Worm (Caenorhabditis elegans): Measurements from ENCODE around the gene aqp-4.
A peak's percentile ranks its signal among the peaks of the same experiment; 100 is the strongest.

The aqp-4 gene

DNA sequence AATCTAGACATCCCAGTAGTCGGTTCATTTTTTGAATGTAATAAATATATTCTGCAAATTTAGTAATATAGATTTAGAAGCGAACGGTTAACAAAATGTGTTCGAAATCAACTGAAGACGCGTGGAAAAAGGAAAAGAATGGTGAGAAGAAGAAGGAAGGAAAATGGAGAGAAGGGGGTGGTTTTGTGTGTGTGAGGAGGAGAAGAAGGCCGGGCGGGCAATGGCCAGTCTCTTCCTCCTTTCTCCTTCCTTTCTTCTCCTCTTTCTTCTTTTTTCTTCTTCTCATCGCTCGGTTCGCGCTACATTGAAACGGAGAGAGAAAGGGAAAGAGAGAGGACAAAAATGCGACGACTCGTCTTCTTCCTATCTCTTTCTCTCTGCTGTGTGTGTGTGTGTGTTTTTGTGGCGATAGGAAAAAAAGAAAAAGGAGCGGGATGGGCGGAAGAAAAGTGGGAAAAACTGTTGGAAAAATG lies 45.2 kb upstream of the aqp-4 start, which contains the start of gene ztf-9 (continued):
- TF ChIP-seq spr-3 (GFP tag; optimal IDR thresholded peaks at IDR 0.05) (no peak), T20F7.1 (GFP tag; optimal IDR thresholded peaks at IDR 0.05) (no peak), rbr-2 (tag; optimal IDR thresholded peaks at IDR 0.05) (peak; percentile 48), lin-13 (GFP tag; optimal IDR thresholded peaks at IDR 0.05) (peak; percentile 44), lsy-2 (tag; optimal IDR thresholded peaks at IDR 0.05) (no peak), egl-27 (tag; optimal IDR thresholded peaks at IDR 0.05) (no peak), pqm-1 (tag; optimal IDR thresholded peaks at IDR 0.05) (peak; percentile 11), hmg-1.1 (GFP tag; IDR thresholded peaks at IDR 0.05) (peak; percentile 83), nhr-25 (tag; optimal IDR thresholded peaks at IDR 0.05; ENCODE audit: borderline replicate concordance, insufficient read depth) (peak; percentile 8), F44E2.7 (GFP tag; IDR thresholded peaks at IDR 0.05) (no peak), nhr-237 (tag; optimal IDR thresholded peaks at IDR 0.05) (no peak), dmd-6 (GFP tag; IDR thresholded peaks at IDR 0.05) (peak; percentile 46; the same call in 1 of the 2 replicates), nhr-76 (tag; optimal IDR thresholded peaks at IDR 0.05) (no peak), nhr-102 (tag; optimal IDR thresholded peaks at IDR 0.05) (no peak), ces-1 (GFP tag; optimal IDR thresholded peaks at IDR 0.05) (no peak), Y48G9A.11 (GFP tag; IDR thresholded peaks at IDR 0.05) (no peak), pha-4 (GFP tag; IDR thresholded peaks at IDR 0.05) (peak; percentile 66; the same call in 1 of the 2 replicates), pha-4 (tag; optimal IDR thresholded peaks at IDR 0.05) (no peak)

DNA sequence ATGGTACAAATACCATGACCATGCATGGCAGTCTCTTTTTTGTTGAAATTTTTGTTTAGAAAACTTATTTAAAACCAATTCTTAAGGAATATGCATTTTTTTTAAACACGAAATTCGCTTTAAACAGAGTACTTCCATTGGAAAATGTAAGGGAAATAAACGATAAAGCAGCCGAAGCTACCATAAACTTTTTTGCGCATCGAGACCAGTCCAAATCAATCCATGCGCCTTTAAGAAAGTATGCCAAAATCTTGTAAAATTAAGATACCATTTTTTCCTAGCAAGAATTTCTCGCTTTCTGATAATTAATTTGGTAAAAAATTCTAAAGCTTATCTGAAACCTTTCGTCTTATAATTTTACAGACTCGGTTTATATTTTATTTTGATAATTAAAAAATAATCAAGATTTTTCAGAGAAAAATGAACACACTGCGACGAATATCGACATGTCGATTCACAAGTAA lies 44.7 kb upstream of the aqp-4 start, which contains the start of gene ZK287.7:
ZK287.7 (plus strand) TSS at position 414 of the 464 bp plus-strand sequence.
- TF ChIP-seq dmd-9 (GFP tag; IDR thresholded peaks at IDR 0.05) (no peak), cey-2 (tag; optimal IDR thresholded peaks at IDR 0.05; ENCODE audit: borderline replicate concordance, insufficient read depth) (no peak), pha-4 (GFP tag; IDR thresholded peaks at IDR 0.05) (no peak), pha-4 (tag; optimal IDR thresholded peaks at IDR 0.05) (no peak), set-16 (GFP tag; IDR thresholded peaks at IDR 0.05) (no peak), F26F4.8 (GFP tag; conservative IDR thresholded peaks at IDR 0.05) (no peak), php-3 (GFP tag; IDR thresholded peaks at IDR 0.05) (no peak), nhr-237 (tag; optimal IDR thresholded peaks at IDR 0.05) (no peak), sdz-12 (GFP tag; optimal IDR thresholded peaks at IDR 0.05) (no peak), ces-1 (GFP tag; optimal IDR thresholded peaks at IDR 0.05) (no peak), unc-39 (tag; optimal IDR thresholded peaks at IDR 0.05) (no peak), ZK546.5 (tag; optimal IDR thresholded peaks at IDR 0.05) (no peak), Y5F2A.4 (GFP tag; optimal IDR thresholded peaks at IDR 0.05) (no peak), snpc-4 (tag; optimal IDR thresholded peaks at IDR 0.05) (no peak), nhr-76 (tag; optimal IDR thresholded peaks at IDR 0.05) (no peak), R02D3.7 (tag; optimal IDR thresholded peaks at IDR 0.05) (no peak), lsy-2 (tag; optimal IDR thresholded peaks at IDR 0.05) (no peak)

DNA sequence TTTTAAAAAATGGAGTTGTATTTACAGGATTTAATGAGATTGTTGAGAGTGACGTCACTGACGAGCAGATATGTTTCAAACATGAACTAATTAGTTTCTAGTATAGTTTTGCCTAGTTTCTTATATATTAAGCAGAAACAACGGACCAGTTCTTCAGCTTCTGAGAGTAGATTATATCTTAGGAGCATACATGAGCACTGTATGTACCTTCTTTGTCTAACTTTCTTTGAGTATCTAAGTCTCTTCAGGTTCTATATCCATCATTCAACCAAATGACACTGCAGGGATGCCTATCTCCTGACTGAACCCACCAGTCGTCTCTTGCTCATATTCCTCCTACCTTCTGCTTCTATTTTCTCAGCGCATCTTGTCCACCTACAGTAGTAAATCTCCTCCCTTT lies 40.6 kb upstream of the aqp-4 start, which contains the start of gene her-1:
her-1 (plus strand) TSS at position 301 of the 400 bp plus-strand sequence.
- TF ChIP-seq mxl-3 (GFP tag; optimal IDR thresholded peaks at IDR 0.05) (no peak), D1046.2 (GFP tag; IDR thresholded peaks at IDR 0.05) (no peak), Y5F2A.4 (GFP tag; optimal IDR thresholded peaks at IDR 0.05) (no peak), aha-1 (tag) (no peak), mdt-29 (GFP tag; IDR thresholded peaks at IDR 0.05) (no peak), nhr-25 (tag; optimal IDR thresholded peaks at IDR 0.05; ENCODE audit: borderline replicate concordance, insufficient read depth) (no peak), nhr-111 (GFP tag; optimal IDR thresholded peaks at IDR 0.05) (no peak), aly-2 (tag; optimal IDR thresholded peaks at IDR 0.05) (no peak), Y48G9A.11 (GFP tag; IDR thresholded peaks at IDR 0.05) (no peak), nhr-10 (tag; optimal IDR thresholded peaks at IDR 0.05) (no peak), snpc-1.2 (GFP tag; IDR thresholded peaks at IDR 0.05) (no peak)

All from whole organism, L4 larva.